Fruit fly (Drosophila melanogaster) whole organism, prepupa: ENCODE data around the gene CG46313.

ENCODE experiments used
- CG15336 ChIP-seq: fragments of 200-800 bp; sonication (Bioruptor generic); IDR thresholded peaks from 2 replicates; pipeline ENCODE4 v1.3.6; 2022; ENCODE audit warnings: missing biosample characterization, missing genetic modification characterization
- CG6276 ChIP-seq: fragments of 200-800 bp; sonication (Bioruptor generic); optimal IDR thresholded peaks from 2 replicates; lab custom pipeline; 2017; ENCODE audit warnings: missing biosample characterization, mild to moderate bottlenecking, missing genetic modification characterization
- CG6808 ChIP-seq: fragments of 200-800 bp; sonication (Bioruptor generic); optimal IDR thresholded peaks from 3 replicates; lab custom pipeline; 2017; ENCODE audit warnings: missing biosample characterization, missing genetic modification characterization, mild to moderate bottlenecking, moderate library complexity, missing genetic modification reagents
- CG7368 ChIP-seq: fragments of 200-800 bp; sonication (Bioruptor generic); optimal IDR thresholded peaks from 3 replicates; lab custom pipeline; 2016; ENCODE audit warnings: missing biosample characterization, missing genetic modification characterization
- Gug ChIP-seq: fragments of 200-800 bp; sonication (Bioruptor generic); IDR thresholded peaks from 2 replicates; pipeline ENCODE4 v1.3.6; 2022; ENCODE audit warnings: missing biosample characterization, missing genetic modification characterization
- Hr38 ChIP-seq: sonication (Bioruptor generic); optimal IDR thresholded peaks from 2 replicates; lab custom pipeline; 2016; ENCODE audit warnings: missing biosample characterization, missing genetic modification characterization
- Met ChIP-seq: fragments of 200-800 bp; sonication (Bioruptor generic); optimal IDR thresholded peaks from 3 replicates; lab custom pipeline; 2016; ENCODE audit warnings: missing biosample characterization, missing genetic modification characterization
- acj6 ChIP-seq: fragments of 200-800 bp; sonication (Bioruptor generic); optimal IDR thresholded peaks from 3 replicates; lab custom pipeline; 2016; ENCODE audit warnings: missing biosample characterization, missing genetic modification characterization
- pdm3 ChIP-seq: fragments of 200-800 bp; sonication (Bioruptor generic); optimal IDR thresholded peaks from 3 replicates; lab custom pipeline; 2016; ENCODE audit warnings: missing biosample characterization, missing genetic modification characterization
- spab ChIP-seq: fragments of 200-800 bp; sonication (Bioruptor generic); optimal IDR thresholded peaks from 2 replicates; lab custom pipeline; 2017; ENCODE audit warnings: missing biosample characterization, mild to moderate bottlenecking, missing genetic modification characterization, missing genetic modification reagents

Gene CG46313

dm6 chr3R:27033935-27034334, 55.6 kb downstream of the CG46313 start (continued):
- TF ChIP-seq Met (GFP tag; lab: Kevin White, UChicago) (no peak), CG7368 (no peak), CG6276 (GFP tag; lab: Kevin White, UChicago) (peak; percentile 51), pdm3 (GFP tag; lab: Kevin White, UChicago) (no peak), CG15336 (0 out of 2 replicates have a peak, but pooled peaks have one; percentile 51), Hr38 (GFP tag; lab: Kevin White, UChicago) (no peak), Gug (GFP tag; lab: Robert Waterston, UW) (no peak), CG6808 (GFP tag; lab: Kevin White, UChicago) (no peak), spab (GFP tag; lab: Kevin White, UChicago) (no peak), acj6 (GFP tag; lab: Kevin White, UChicago) (no peak)
- TF ChIP-seq, all 60 proteins: peak for 10
